Fruit fly (Drosophila melanogaster) whole organism, larva: ENCODE measurements around the gene Ero1L.
A peak's percentile ranks its signal among the peaks of the same experiment; 100 is the strongest.

Experiments
- noc ChIP-seq: fragments of 200-800 bp; sonication (Bioruptor generic); optimal IDR thresholded peaks from 3 replicates; lab custom pipeline; 2019; ENCODE audit warnings: missing biosample characterization, mild to moderate bottlenecking, missing genetic modification characterization, moderate library complexity

Gene Ero1L

DNA sequence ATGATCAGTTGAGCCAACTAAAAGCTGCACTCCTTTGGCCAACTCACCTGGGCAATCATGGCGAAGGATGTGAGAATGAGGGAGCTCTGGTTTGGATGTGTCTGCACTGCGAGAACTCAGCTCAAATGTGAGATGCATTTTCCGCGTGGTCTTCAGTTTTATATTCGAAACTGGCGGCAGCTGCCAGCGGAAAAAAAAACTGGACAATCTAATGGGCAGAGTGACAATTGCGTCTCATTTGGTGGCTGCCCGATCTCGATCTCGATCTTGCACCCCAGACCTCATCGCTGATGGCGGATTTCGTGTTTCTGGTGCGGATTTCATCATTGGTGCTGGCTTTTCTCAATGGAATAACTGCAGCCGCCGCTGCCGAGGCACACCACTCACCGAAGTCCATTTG lies 42.6 kb downstream of the Ero1L start, which contains the start of gene Cpr64Ac:
TSS of gene Cpr64Ac (minus strand) at position 101 of the 400 bp plus-strand sequence.
- TF ChIP-seq noc (tag; lab: Kevin White, UChicago), result no peak

DNA sequence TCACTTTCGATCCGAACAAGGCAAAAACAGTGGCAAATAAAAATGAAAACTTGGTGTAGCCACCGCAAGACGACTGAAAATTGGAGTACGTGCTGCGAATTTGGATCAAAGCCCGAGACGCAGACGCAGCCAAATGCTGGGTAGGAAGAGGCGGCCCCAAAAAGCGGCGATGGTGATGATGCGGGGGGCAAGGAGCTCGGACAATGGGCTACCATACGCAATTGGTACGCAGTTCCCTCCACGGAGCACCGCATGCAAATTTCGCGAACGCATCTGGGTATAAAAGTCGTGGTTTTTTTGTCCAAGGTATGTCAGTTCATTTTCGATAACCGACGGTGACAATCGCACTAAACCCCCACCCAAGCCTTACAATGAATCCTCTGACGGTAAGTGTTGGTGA lies 44.9 kb downstream of the Ero1L start, which contains the start of gene Cpr64Ad:
TSS of gene Cpr64Ad (plus strand) at position 301 of the 400 bp plus-strand sequence.
- TF ChIP-seq noc (tag; lab: Kevin White, UChicago), result no peak

DNA sequence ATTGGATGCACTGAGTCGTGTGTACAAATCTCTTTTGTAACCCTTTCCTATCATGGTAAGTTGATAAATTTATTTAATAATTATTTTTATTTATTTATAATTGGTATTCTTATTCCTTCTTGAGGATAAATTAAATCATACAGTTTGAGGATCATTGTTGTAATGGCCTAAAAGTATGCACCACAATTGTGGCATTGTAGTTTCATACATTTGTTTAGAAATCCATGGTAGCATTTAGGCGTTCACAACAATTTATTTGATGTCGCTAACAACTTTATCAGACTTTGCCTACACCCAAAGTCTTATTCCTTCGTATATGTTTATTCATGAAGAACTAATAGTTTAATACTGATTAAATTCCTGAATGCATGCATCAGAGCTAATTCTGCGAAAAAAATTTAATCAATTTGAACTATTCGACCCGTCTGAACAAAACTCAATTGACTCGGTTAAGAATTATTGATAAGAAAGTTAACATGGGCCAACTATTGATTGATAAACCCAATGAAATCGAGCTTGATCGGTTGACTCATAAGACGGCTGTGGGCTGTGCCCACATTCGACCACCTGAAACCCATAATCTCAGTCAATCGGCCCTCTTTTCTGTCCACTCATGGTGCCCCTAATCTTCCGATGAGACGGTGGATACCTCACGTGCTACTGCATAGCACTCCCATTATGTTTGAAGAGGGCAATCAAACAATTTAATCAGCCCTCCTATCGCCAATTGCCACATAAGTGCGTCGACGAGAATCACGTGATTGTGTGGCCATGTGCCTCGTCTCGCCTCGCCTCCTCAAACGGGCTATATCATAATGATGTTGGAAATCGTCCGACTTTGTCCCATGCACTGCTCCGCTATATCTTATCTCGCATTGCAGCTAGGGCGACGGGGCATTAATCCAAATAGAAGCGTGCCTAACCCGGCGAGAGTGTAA lies 49.4 kb downstream of the Ero1L start:
- TF ChIP-seq noc (tag; lab: Kevin White, UChicago), result no peak

DNA sequence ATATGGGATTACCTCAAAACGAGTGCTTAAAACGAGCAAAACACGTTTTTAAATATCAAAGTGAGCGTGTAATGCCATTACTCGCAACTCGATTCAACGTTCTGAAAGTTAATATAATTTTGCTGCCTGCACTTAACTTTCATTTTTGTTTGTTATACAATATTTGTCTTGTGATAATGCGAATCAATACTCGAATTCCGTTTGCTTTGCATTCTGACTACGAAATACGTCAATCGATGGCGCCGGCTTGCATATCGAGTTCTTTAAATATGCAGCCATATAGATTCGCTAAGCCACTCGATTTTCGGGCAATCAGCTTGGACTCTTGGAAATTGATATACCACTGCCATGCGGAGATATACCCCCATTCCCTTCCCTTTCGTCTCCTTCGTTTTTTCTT lies 50.5 kb downstream of the Ero1L start:
- no peak for TF ChIP-seq noc (tag; lab: Kevin White, UChicago)

DNA sequence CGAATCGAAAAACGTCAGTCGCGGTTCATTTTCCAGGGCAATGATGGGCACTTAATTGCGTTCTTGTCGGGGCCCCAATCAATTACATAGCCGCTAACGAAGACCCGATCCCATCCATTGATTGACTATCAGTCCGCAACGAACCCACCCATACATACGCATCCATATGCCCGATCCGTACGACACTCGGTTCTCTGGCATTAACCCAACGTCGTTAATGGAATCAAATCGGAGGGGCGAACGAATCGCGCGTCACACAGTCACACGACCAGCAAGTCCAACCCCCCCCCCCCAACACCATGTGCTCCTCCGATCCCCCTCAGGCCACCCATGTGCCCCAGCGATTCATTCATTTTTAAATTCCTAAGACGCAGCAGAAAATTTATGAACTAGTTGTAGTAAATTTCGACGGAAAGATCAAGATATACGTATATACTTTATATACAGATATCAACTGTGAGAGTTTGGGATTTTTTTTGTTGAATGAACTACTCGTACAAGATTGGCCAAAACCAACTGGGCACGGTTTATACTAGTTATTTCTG lies 51.1 kb downstream of the Ero1L start:
- peak; percentile 74 for TF ChIP-seq noc (tag; lab: Kevin White, UChicago)

DNA sequence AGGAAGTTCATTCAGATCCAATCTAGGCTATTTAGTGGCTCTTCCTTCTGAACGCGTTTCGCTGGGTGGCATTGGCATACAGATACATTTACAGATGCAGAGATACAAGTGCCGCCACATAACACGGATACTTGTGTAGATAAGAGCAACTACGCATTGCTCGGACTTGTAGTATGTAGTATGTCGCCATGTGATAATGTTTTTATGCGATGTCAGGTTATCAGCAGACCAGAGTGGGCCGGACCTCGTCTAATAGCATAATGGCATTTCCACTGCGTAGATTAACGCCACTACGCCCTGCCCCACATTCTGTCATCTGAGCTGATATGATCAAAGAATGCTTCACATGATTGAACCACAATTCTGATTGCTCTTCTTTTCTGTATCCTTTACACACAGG lies 51.6 kb downstream of the Ero1L start:
- peak; percentile 41 for TF ChIP-seq noc (tag; lab: Kevin White, UChicago)
